Fruit fly (Drosophila melanogaster): Measurements from ENCODE around the gene Pgam5.

The Pgam5 gene

DNA sequence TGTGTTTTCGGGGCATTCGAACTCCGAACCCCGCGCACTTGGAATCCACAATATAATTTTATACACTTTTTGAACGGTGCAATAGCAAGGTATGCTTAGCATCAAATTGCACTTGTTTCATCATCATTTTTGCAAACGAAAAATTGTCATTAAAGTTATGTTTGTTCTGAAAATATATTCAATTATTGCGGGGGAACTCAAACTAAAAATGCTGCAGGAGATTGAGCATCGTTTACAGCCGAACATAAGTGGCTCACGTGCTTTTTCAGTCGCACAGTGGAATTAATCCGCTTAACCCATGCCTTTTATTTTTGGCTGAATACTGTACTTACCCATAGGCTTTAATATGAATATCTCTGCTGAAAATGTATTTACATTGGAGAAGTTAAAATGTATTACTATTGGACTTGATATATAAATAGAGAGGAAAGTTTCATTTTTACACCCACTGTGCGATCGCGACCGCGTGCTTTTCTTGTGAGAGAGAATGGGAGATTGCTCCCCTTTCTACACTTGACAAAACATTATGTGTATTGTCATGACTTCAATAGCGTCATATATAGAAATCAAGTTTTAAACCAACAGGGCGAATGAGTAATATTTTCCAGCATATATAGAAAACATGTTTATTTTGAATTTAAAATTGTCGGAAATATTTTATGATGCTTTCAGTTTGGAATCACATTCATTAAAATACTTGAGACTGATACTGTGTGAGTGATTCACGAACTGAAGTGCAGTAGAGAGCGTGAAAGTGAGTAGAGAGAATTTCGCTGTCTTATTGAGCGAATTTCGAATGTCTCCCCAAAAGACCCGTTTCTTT lies 42.8 kb downstream of the Pgam5 start (continued):
- TF ChIP-seq Gsc (GFP tag; IDR thresholded peaks at IDR 0.05) (peak; percentile 89), H2.0 (GFP tag; IDR thresholded peaks at IDR 0.05) (peak; percentile 97), gfzf (GFP tag; optimal IDR thresholded peaks at IDR 0.05) (peak; percentile 10), CG31365 (tag; optimal IDR thresholded peaks at IDR 0.05) (peak; percentile 84), lbe (GFP tag; optimal IDR thresholded peaks at IDR 0.05) (peak; percentile 96), sim (GFP tag; IDR thresholded peaks at IDR 0.05) (peak; percentile 94), CG6272 (GFP tag; IDR thresholded peaks at IDR 0.05) (peak; percentile 95), CG9437 (GFP tag; optimal IDR thresholded peaks at IDR 0.05) (peak; percentile 93), CG10147 (GFP tag; optimal IDR thresholded peaks at IDR 0.05) (peak; percentile 94), Fer1 (GFP tag; optimal IDR thresholded peaks at IDR 0.05) (peak; percentile 95), tna (GFP tag; IDR thresholded peaks at IDR 0.05; ENCODE audit: partially characterized antibody) (no peak), MBD-R2 (GFP tag; IDR thresholded peaks at IDR 0.05) (peak; percentile 95), salm (tag; optimal IDR thresholded peaks at IDR 0.05) (peak; percentile 94), crc (GFP tag; optimal IDR thresholded peaks at IDR 0.05) (peak; percentile 89), nerfin-2 (GFP tag; IDR thresholded peaks at IDR 0.05; ENCODE audit: partially characterized antibody) (peak; percentile 45; the same call in 1 of the 2 replicates), CG18011 (GFP tag; optimal IDR thresholded peaks at IDR 0.05) (peak; percentile 81), pho (GFP tag; optimal IDR thresholded peaks at IDR 0.05) (peak; percentile 95), CG4617 (GFP tag; optimal IDR thresholded peaks at IDR 0.05; ENCODE audit: borderline replicate concordance) (peak; percentile 89), CG3163 (GFP tag; optimal IDR thresholded peaks at IDR 0.05) (peak; percentile 83), zen (tag; optimal IDR thresholded peaks at IDR 0.05) (peak; percentile 82), CG14667 (GFP tag; IDR thresholded peaks at IDR 0.05) (peak; percentile 92), CG30020 (tag; optimal IDR thresholded peaks at IDR 0.05) (peak; percentile 78), CG11560 (tag; IDR thresholded peaks at IDR 0.05) (peak; percentile 86), CG3838 (GFP tag; optimal IDR thresholded peaks at IDR 0.05) (peak; percentile 83), CG12299 (tag; optimal IDR thresholded peaks at IDR 0.05) (peak; percentile 90), kah (GFP tag; optimal IDR thresholded peaks at IDR 0.05) (peak; percentile 86), CG18262 (tag; optimal IDR thresholded peaks at IDR 0.05) (peak; percentile 94), CG6813 (GFP tag; optimal IDR thresholded peaks at IDR 0.05) (peak; percentile 95), CG17186 (GFP tag; optimal IDR thresholded peaks at IDR 0.05) (peak; percentile 72), cas (GFP tag; IDR thresholded peaks at IDR 0.05) (peak; percentile 91), Nf-YC (tag; optimal IDR thresholded peaks at IDR 0.05) (peak; percentile 88), zfh1 (GFP tag; IDR thresholded peaks at IDR 0.05) (peak; percentile 98), grau (tag; optimal IDR thresholded peaks at IDR 0.05) (peak; percentile 95), pan (optimal IDR thresholded peaks at IDR 0.05) (no peak), pan (GFP tag; optimal IDR thresholded peaks at IDR 0.05 in 1 of 2, IDR thresholded peaks at IDR 0.05 in 1 of 2) (peak in 1 of 2 experiments; percentile 98), slbo (GFP tag; IDR thresholded peaks at IDR 0.05) (peak; percentile 98), CG3847 (GFP tag; IDR thresholded peaks at IDR 0.05) (peak; percentile 96), vfl (GFP tag; optimal IDR thresholded peaks at IDR 0.05) (peak; percentile 86), Scr (GFP tag; IDR thresholded peaks at IDR 0.05; ENCODE audit: partially characterized antibody) (0 out of 2 replicates have a peak, but pooled peaks have one; percentile 29), Rfx (GFP tag; IDR thresholded peaks at IDR 0.05) (peak; percentile 99), inv (GFP tag; IDR thresholded peaks at IDR 0.05; ENCODE audit: partially characterized antibody) (no peak), CG9609 (GFP tag; optimal IDR thresholded peaks at IDR 0.05) (peak; percentile 92), CG7357 (GFP tag; IDR thresholded peaks at IDR 0.05) (peak; percentile 89), sens (GFP tag) (peak; percentile 98), Hey (tag; optimal IDR thresholded peaks at IDR 0.05) (peak; percentile 69), odd (GFP tag; optimal IDR thresholded peaks at IDR 0.05) (peak; percentile 92), unpg (GFP tag; optimal IDR thresholded peaks at IDR 0.05) (peak; percentile 99), Trl (optimal IDR thresholded peaks at IDR 0.05) (peak; percentile 68 to 84), Trl (GFP tag; optimal IDR thresholded peaks at IDR 0.05) (peak; percentile 95)

All from whole organism, embryonic.